Worm (Caenorhabditis elegans): ENCODE data around the gene dpm-1.
A peak's percentile ranks its signal among the peaks of the same experiment; 100 is the strongest.

dpm-1 gene

DNA sequence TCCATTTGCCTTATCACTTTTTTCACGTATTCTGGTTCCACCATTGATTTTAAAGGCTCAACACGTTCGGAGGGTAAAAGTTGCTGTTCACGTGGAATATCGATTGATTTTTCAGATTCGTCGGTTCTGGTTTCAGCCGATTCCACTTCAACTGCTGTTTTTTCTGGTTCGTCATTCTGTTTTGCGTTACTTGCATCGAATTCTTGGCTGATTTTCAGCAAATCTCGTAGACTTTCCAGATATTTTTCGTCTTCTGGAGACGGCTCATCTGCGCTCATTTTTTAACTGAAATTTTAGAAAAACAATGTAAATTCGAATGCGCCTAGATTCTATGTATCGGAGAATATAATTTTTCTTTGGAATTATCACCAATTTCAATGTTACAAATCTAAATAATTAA lies 25.8 kb upstream of the dpm-1 start, which contains the start of gene eri-1:
eri-1 (minus strand) TSS at position 285 of the 400 bp plus-strand sequence.
- TF ChIP-seq unc-39 (tag; optimal IDR thresholded peaks at IDR 0.05), result no peak
- no peak for TF ChIP-seq lsy-2 (tag; optimal IDR thresholded peaks at IDR 0.05)
- TF ChIP-seq nhr-12 (tag; optimal IDR thresholded peaks at IDR 0.05), result no peak
- no peak for TF ChIP-seq ham-2 (GFP tag; optimal IDR thresholded peaks at IDR 0.05)
- TF ChIP-seq pha-4 (tag; optimal IDR thresholded peaks at IDR 0.05), result no peak
- TF ChIP-seq sptf-1 (tag; optimal IDR thresholded peaks at IDR 0.05), result no peak
- no peak for TF ChIP-seq nhr-237 (tag; optimal IDR thresholded peaks at IDR 0.05)
- no peak for TF ChIP-seq zip-8 (tag; optimal IDR thresholded peaks at IDR 0.05)
- no peak for TF ChIP-seq drap-1 (GFP tag; optimal IDR thresholded peaks at IDR 0.05)
- TF ChIP-seq sem-2 (GFP tag; optimal IDR thresholded peaks at IDR 0.05), result no peak
- TF ChIP-seq snpc-4 (tag; optimal IDR thresholded peaks at IDR 0.05), result no peak
- TF ChIP-seq nhr-28 (tag; optimal IDR thresholded peaks at IDR 0.05), result no peak
- no peak for TF ChIP-seq unc-120 (tag; optimal IDR thresholded peaks at IDR 0.05; ENCODE audit: poor library complexity, severe bottlenecking)
- no peak for TF ChIP-seq M03D4.4 (tag; optimal IDR thresholded peaks at IDR 0.05)
- TF ChIP-seq ztf-11 (tag; optimal IDR thresholded peaks at IDR 0.05), result no peak

DNA sequence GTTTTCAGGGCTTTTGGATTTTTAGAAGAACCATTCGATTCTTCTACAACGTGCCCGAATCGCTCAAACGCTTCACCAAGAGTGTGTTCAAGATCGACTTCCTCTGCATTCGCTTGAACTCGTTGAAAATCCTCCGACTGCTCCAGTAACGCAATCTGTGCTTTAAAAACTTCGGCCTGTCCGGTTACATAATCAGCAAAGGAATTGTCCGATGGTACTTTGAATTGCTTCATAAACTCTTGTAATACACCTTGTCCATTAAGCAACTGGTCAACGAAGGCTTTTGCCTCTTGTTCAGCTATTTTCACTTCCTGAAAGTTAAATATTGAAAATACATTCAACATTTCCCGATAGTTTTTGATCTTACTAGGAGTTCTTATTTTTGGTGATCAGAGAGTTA lies 24.8 kb upstream of the dpm-1 start:
- TF ChIP-seq ztf-11 (tag; optimal IDR thresholded peaks at IDR 0.05) (no peak), pha-4 (tag; optimal IDR thresholded peaks at IDR 0.05) (no peak), flh-1 (GFP tag; optimal IDR thresholded peaks at IDR 0.05) (no peak), nhr-12 (tag; optimal IDR thresholded peaks at IDR 0.05) (no peak), elt-1 (tag; optimal IDR thresholded peaks at IDR 0.05; ENCODE audit: borderline replicate concordance, insufficient read depth) (no peak)

- TF ChIP-seq nhr-2 (tag; optimal IDR thresholded peaks at IDR 0.05), result no peak
- no peak for TF ChIP-seq ceh-83 (GFP tag; optimal IDR thresholded peaks at IDR 0.05)
- TF ChIP-seq elt-1 (tag; optimal IDR thresholded peaks at IDR 0.05; ENCODE audit: borderline replicate concordance, insufficient read depth), result no peak
- TF ChIP-seq tbx-8 (GFP tag; optimal IDR thresholded peaks at IDR 0.05), result no peak
- no peak for TF ChIP-seq ceh-39 (tag; optimal IDR thresholded peaks at IDR 0.05)
- TF ChIP-seq zip-8 (tag; optimal IDR thresholded peaks at IDR 0.05), result no peak
- TF ChIP-seq nhr-76 (tag; optimal IDR thresholded peaks at IDR 0.05), result no peak
- TF ChIP-seq nhr-28 (tag; optimal IDR thresholded peaks at IDR 0.05), result no peak
- no peak for TF ChIP-seq lin-13 (tag; optimal IDR thresholded peaks at IDR 0.05)
- no peak for TF ChIP-seq drap-1 (GFP tag; optimal IDR thresholded peaks at IDR 0.05)
- no peak for TF ChIP-seq sptf-1 (tag; optimal IDR thresholded peaks at IDR 0.05)
- no peak for TF ChIP-seq ces-1 (GFP tag; optimal IDR thresholded peaks at IDR 0.05)
These were observed 23.4 kb upstream of the dpm-1 start for ce11 chrIV:422112-422511.

DNA sequence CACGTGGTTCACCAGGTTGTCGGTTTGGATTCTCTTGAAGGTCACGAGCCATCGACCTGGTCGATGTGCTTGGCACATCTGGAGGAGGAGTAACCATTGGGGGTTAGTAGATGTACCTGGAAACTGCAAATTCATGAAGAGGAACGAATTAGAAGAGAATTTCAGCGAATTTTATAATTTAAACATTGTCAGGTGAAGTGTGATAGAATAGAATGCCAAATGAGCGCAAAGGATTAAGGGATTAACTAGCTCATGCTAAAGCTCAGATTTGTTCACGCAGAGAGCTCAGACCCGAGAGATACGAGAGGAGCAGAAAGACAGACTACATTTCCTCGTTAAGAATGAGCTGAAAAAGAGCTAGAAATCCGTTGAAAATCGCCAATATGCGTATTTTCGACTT lies 20.4 kb upstream of the dpm-1 start, which contains the start of gene daf-18:
daf-18 (minus strand) TSS at position 126 of the 400 bp plus-strand sequence.
- TF ChIP-seq lin-13 (tag; optimal IDR thresholded peaks at IDR 0.05), result no peak

ce11 chrIV:425546-425945 lies 19.9 kb upstream of the dpm-1 start:
- peak; percentile 48 for TF ChIP-seq mep-1 (tag; optimal IDR thresholded peaks at IDR 0.05)
- TF ChIP-seq tbx-8 (GFP tag; optimal IDR thresholded peaks at IDR 0.05), result no peak
- no peak for TF ChIP-seq ceh-43 (GFP tag; optimal IDR thresholded peaks at IDR 0.05)
- TF ChIP-seq ham-2 (GFP tag; optimal IDR thresholded peaks at IDR 0.05), result no peak
- TF ChIP-seq cnd-1 (tag; optimal IDR thresholded peaks at IDR 0.05), result no peak
- TF ChIP-seq ces-1 (GFP tag; optimal IDR thresholded peaks at IDR 0.05), result peak; percentile 40
- no peak for TF ChIP-seq bed-3 (GFP tag; optimal IDR thresholded peaks at IDR 0.05)
- no peak for TF ChIP-seq nhr-28 (tag; optimal IDR thresholded peaks at IDR 0.05)
- no peak for TF ChIP-seq unc-39 (tag; optimal IDR thresholded peaks at IDR 0.05)
- no peak for TF ChIP-seq ceh-83 (GFP tag; optimal IDR thresholded peaks at IDR 0.05)
- no peak for TF ChIP-seq blmp-1 (tag; optimal IDR thresholded peaks at IDR 0.05)
- no peak for TF ChIP-seq M03D4.4 (tag; optimal IDR thresholded peaks at IDR 0.05)
- peak; percentile 58 for TF ChIP-seq ceh-39 (tag; optimal IDR thresholded peaks at IDR 0.05)
- TF ChIP-seq flh-1 (GFP tag; optimal IDR thresholded peaks at IDR 0.05), result no peak
- TF ChIP-seq mab-5 (tag; optimal IDR thresholded peaks at IDR 0.05), result no peak
- TF ChIP-seq zip-8 (tag; optimal IDR thresholded peaks at IDR 0.05), result no peak
- TF ChIP-seq mls-2 (tag; optimal IDR thresholded peaks at IDR 0.05), result no peak
- TF ChIP-seq hlh-1 (tag; optimal IDR thresholded peaks at IDR 0.05), result no peak
- no peak for TF ChIP-seq nhr-12 (tag; optimal IDR thresholded peaks at IDR 0.05)
- peak; percentile 27 for TF ChIP-seq unc-120 (tag; optimal IDR thresholded peaks at IDR 0.05; ENCODE audit: poor library complexity, severe bottlenecking)
- no peak for TF ChIP-seq drap-1 (GFP tag; optimal IDR thresholded peaks at IDR 0.05)
- no peak for TF ChIP-seq snpc-4 (tag; optimal IDR thresholded peaks at IDR 0.05)
- TF ChIP-seq pha-4 (tag; optimal IDR thresholded peaks at IDR 0.05), result no peak
- TF ChIP-seq elt-3 (tag; optimal IDR thresholded peaks at IDR 0.05), result no peak
- TF ChIP-seq elt-1 (tag; optimal IDR thresholded peaks at IDR 0.05; ENCODE audit: borderline replicate concordance, insufficient read depth), result no peak
- TF ChIP-seq nhr-237 (tag; optimal IDR thresholded peaks at IDR 0.05), result peak; percentile 2
- TF ChIP-seq lin-13 (tag; optimal IDR thresholded peaks at IDR 0.05), result no peak
- TF ChIP-seq ztf-11 (tag; optimal IDR thresholded peaks at IDR 0.05), result no peak
- TF ChIP-seq unc-62 (GFP tag; optimal IDR thresholded peaks at IDR 0.05), result no peak
- no peak for TF ChIP-seq lin-32 (GFP tag; optimal IDR thresholded peaks at IDR 0.05)
- no peak for TF ChIP-seq nhr-2 (tag; optimal IDR thresholded peaks at IDR 0.05)
- peak; percentile 54 for TF ChIP-seq lsy-2 (tag; optimal IDR thresholded peaks at IDR 0.05)
- TF ChIP-seq nhr-76 (tag; optimal IDR thresholded peaks at IDR 0.05), result no peak
